Worm (Caenorhabditis elegans): ENCODE data around the gene C50H2.7.

ce11 chrV:9965891-9966290 is 43.3 kb downstream of the C50H2.7 start:
- no peak for TF ChIP-seq blmp-1 (tag; optimal IDR thresholded peaks at IDR 0.05; ENCODE audit: insufficient read depth)
- no peak for TF ChIP-seq nhr-25 (tag; optimal IDR thresholded peaks at IDR 0.05)
- no peak for TF ChIP-seq crh-2 (tag; optimal IDR thresholded peaks at IDR 0.05)
- no peak for TF ChIP-seq unc-39 (tag; optimal IDR thresholded peaks at IDR 0.05)
- no peak for TF ChIP-seq ama-1 (optimal IDR thresholded peaks at IDR 0.05)
